Fruit fly (Drosophila melanogaster) whole organism, embryonic: Measurements from ENCODE around the gene CG11629.

Experiments
- CG10321 ChIP-seq: fragments of 200-800 bp; sonication (Bioruptor generic); IDR thresholded peaks from 2 replicates; pipeline ENCODE4 v1.3.6; 2022; ENCODE audit warnings: missing biosample characterization, missing genetic modification characterization
- CG3726 ChIP-seq: fragments of 200-800 bp; sonication (Bioruptor generic); IDR thresholded peaks from 3 replicates; pipeline ENCODE4, ENCODE4 v1.3.6; 2022; ENCODE audit warnings: missing biosample characterization, missing genetic modification characterization
- da ChIP-seq: fragments of 200-800 bp; sonication (Bioruptor generic); optimal IDR thresholded peaks from 2 replicates; lab custom pipeline; 2016; ENCODE audit warnings: missing biosample characterization, missing genetic modification characterization
- dysf ChIP-seq: fragments of 200-800 bp; sonication (Bioruptor generic); IDR thresholded peaks from 3 replicates; pipeline ENCODE4 v1.3.6; 2022; ENCODE audit warnings: missing biosample characterization, missing genetic modification characterization
- gce ChIP-seq: fragments of 200-800 bp; sonication (Bioruptor generic); IDR thresholded peaks from 3 replicates; pipeline ENCODE4 v1.3.6; 2022; ENCODE audit warnings: missing biosample characterization, missing genetic modification characterization
- hth ChIP-seq: fragments of >200 bp; optimal IDR thresholded peaks from 2 replicates; lab custom pipeline; 2017; ENCODE audit warnings: inconsistent platforms
- tap ChIP-seq: fragments of 200-800 bp; optimal IDR thresholded peaks from 3 replicates; lab custom pipeline; 2019; ENCODE audit warnings: missing biosample characterization, mild to moderate bottlenecking, missing genetic modification characterization, moderate library complexity

DNA sequence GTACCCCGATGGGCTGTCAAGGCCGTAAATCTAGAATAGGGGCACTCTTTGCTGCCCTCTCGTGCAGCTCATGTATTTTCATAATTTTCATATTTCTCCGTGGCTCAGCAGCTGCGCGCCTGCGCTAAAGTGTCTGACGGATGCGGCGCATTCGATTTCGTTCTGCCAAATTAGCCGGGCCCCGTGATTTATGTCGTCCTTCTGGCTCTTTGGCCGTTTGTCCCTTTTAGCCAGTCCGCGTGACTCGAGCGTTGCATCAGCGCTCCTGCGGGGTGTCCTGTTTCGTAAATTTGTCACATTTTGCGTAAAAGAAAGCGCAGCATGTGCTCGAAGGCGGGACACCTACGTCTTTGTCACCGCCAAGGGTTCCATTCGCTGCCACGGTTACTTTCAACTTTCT, 44.7 kb downstream of the CG11629 start:
- TF ChIP-seq gce (no peak), tap (tag; lab: Kevin White, UChicago) (no peak), dysf (GFP tag; lab: Robert Waterston, UW) (no peak), da (GFP tag; lab: Kevin White, UChicago) (no peak), CG10321 (GFP tag; lab: Robert Waterston, UW) (no peak), CG3726 (GFP tag; lab: Robert Waterston, UW) (no peak), hth (lab: Kevin White, UChicago) (no peak)
